Fruit fly (Drosophila melanogaster) whole organism, embryonic: ENCODE measurements around the gene CG43407.

Experiments
- CG12219 ChIP-seq: fragments of 200-800 bp; sonication (Bioruptor generic); optimal IDR thresholded peaks from 3 replicates; lab custom pipeline; 2018; ENCODE audit warnings: missing biosample characterization, mild to moderate bottlenecking, missing genetic modification characterization
- CG12769 ChIP-seq: fragments of 200-800 bp; sonication (Bioruptor generic); optimal IDR thresholded peaks from 2 replicates; lab custom pipeline; 2019; ENCODE audit warnings: missing biosample characterization, mild to moderate bottlenecking, missing genetic modification characterization, moderate library complexity
- CG12942 ChIP-seq: fragments of 200-800 bp; sonication (Bioruptor generic); optimal IDR thresholded peaks from 3 replicates; lab custom pipeline; 2016; ENCODE audit warnings: missing biosample characterization, missing genetic modification characterization
- CG13424 ChIP-seq: fragments of 200-800 bp; sonication (Bioruptor generic); optimal IDR thresholded peaks from 2 replicates; lab custom pipeline; 2019; ENCODE audit warnings: missing biosample characterization, mild to moderate bottlenecking, missing genetic modification characterization, moderate library complexity
- CG15011 ChIP-seq: fragments of 200-800 bp; sonication (Bioruptor generic); optimal IDR thresholded peaks from 3 replicates; lab custom pipeline; 2018; ENCODE audit warnings: missing biosample characterization, mild to moderate bottlenecking, missing genetic modification characterization
- CG1647 ChIP-seq: fragments of 200-800 bp; sonication (Bioruptor generic); optimal IDR thresholded peaks from 3 replicates; lab custom pipeline; 2016; ENCODE audit warnings: missing biosample characterization, missing genetic modification characterization
- CG16863 ChIP-seq: fragments of 200-800 bp; sonication (Bioruptor generic); optimal IDR thresholded peaks from 3 replicates; lab custom pipeline; 2016; ENCODE audit warnings: missing biosample characterization, missing genetic modification characterization
- CG17359 ChIP-seq: fragments of 200-800 bp; sonication (Bioruptor generic); optimal IDR thresholded peaks from 3 replicates; lab custom pipeline; 2018; ENCODE audit warnings: missing biosample characterization, mild to moderate bottlenecking, missing genetic modification characterization, moderate library complexity
- CG18764 ChIP-seq: fragments of 200-800 bp; sonication (Bioruptor generic); optimal IDR thresholded peaks from 3 replicates; lab custom pipeline; 2016; ENCODE audit warnings: missing biosample characterization, missing genetic modification characterization
- CG2199 ChIP-seq: fragments of 200-800 bp; sonication (Bioruptor generic); IDR thresholded peaks from 3 replicates; pipeline ENCODE4 v1.3.6; 2022; ENCODE audit warnings: missing biosample characterization, missing genetic modification characterization
- CG30020 ChIP-seq: fragments of 200-800 bp; optimal IDR thresholded peaks from 2 replicates; lab custom pipeline; 2019; ENCODE audit warnings: missing biosample characterization, mild to moderate bottlenecking, missing genetic modification characterization, moderate library complexity
- CG30403 ChIP-seq: fragments of 200-800 bp; sonication (Bioruptor generic); optimal IDR thresholded peaks from 3 replicates; lab custom pipeline; 2016; ENCODE audit warnings: missing biosample characterization, missing genetic modification characterization
- CG31441 ChIP-seq: fragments of 200-800 bp; sonication (Bioruptor generic); IDR thresholded peaks from 2 replicates; pipeline ENCODE4 v1.3.6; 2022; ENCODE audit warnings: missing biosample characterization, missing genetic modification characterization
- CG32532 ChIP-seq: fragments of 200-800 bp; sonication (Bioruptor generic); IDR thresholded peaks from 2 replicates; pipeline ENCODE4 v1.3.6; 2022; ENCODE audit warnings: missing biosample characterization, missing genetic modification characterization
- CG34224 ChIP-seq: fragments of 200-800 bp; sonication (Bioruptor generic); IDR thresholded peaks from 3 replicates; pipeline ENCODE4 v1.3.6; 2022; ENCODE audit warnings: missing biosample characterization, missing genetic modification characterization; ENCODE audit not compliant: partially characterized antibody
- CG3847 ChIP-seq: fragments of 200-800 bp; sonication (Bioruptor generic); IDR thresholded peaks from 2 replicates; pipeline ENCODE4 v1.3.6; 2022; ENCODE audit warnings: missing biosample characterization, missing genetic modification characterization
- CG4424 ChIP-seq: fragments of 200-800 bp; sonication (Bioruptor generic); optimal IDR thresholded peaks from 3 replicates; lab custom pipeline; 2016; ENCODE audit warnings: missing biosample characterization, missing genetic modification characterization
- CG6175 ChIP-seq: fragments of 200-800 bp; sonication (Bioruptor generic); IDR thresholded peaks from 3 replicates; pipeline ENCODE4 v1.3.6; 2022; ENCODE audit warnings: missing biosample characterization, missing genetic modification characterization
- CG6813 ChIP-seq: fragments of 200-800 bp; sonication (Bioruptor generic); optimal IDR thresholded peaks from 2 replicates; lab custom pipeline; 2017; ENCODE audit warnings: missing biosample characterization, missing genetic modification characterization, mild to moderate bottlenecking, moderate library complexity, missing genetic modification reagents
- CG8281 ChIP-seq: fragments of 200-800 bp; sonication (Bioruptor generic); optimal IDR thresholded peaks from 2 replicates; lab custom pipeline; 2018; ENCODE audit warnings: missing biosample characterization, mild to moderate bottlenecking, missing genetic modification characterization, moderate library complexity
- CG8924 ChIP-seq: fragments of 200-800 bp; optimal IDR thresholded peaks from 3 replicates; lab custom pipeline; 2019; ENCODE audit warnings: missing biosample characterization, mild to moderate bottlenecking, missing genetic modification characterization, moderate library complexity
- D19A ChIP-seq: fragments of 200-800 bp; optimal IDR thresholded peaks from 3 replicates; lab custom pipeline; 2019; ENCODE audit warnings: missing biosample characterization, mild to moderate bottlenecking, missing genetic modification characterization, moderate library complexity
- Dip3 ChIP-seq: fragments of 200-800 bp; sonication (Bioruptor generic); optimal IDR thresholded peaks from 3 replicates; lab custom pipeline; 2016; ENCODE audit warnings: missing biosample characterization, missing genetic modification characterization
- E2f2 ChIP-seq: fragments of 200-800 bp; sonication (Bioruptor generic); IDR thresholded peaks from 2 replicates; pipeline ENCODE4 v1.3.6; 2022; ENCODE audit warnings: missing biosample characterization, missing genetic modification characterization
- HHEX ChIP-seq: fragments of 200-800 bp; sonication (Bioruptor generic); optimal IDR thresholded peaks from 3 replicates; lab custom pipeline; 2017; ENCODE audit warnings: missing biosample characterization, mild to moderate bottlenecking, missing genetic modification characterization, missing genetic modification reagents
- Hmr ChIP-seq: fragments of 200-800 bp; sonication (Bioruptor generic); optimal IDR thresholded peaks from 3 replicates; lab custom pipeline; 2017; ENCODE audit warnings: mild to moderate bottlenecking, missing biosample characterization, missing genetic modification reagents, missing genetic modification characterization
- Hr3 ChIP-seq: fragments of 200-800 bp; sonication (Bioruptor generic); optimal IDR thresholded peaks from 3 replicates; lab custom pipeline; 2016; ENCODE audit warnings: missing biosample characterization, missing genetic modification characterization
- Nf-YA ChIP-seq: fragments of 200-800 bp; sonication (Bioruptor generic); IDR thresholded peaks from 2 replicates; pipeline ENCODE4 v1.3.6; 2022; ENCODE audit warnings: missing biosample characterization, missing genetic modification characterization
- PHDP ChIP-seq: fragments of 200-800 bp; sonication (Bioruptor generic); optimal IDR thresholded peaks from 3 replicates; lab custom pipeline; 2018; ENCODE audit warnings: missing biosample characterization, mild to moderate bottlenecking, missing genetic modification characterization, moderate library complexity
- Rx ChIP-seq: fragments of 200-800 bp; sonication (Bioruptor generic); IDR thresholded peaks from 2 replicates; pipeline ENCODE4 v1.3.6; 2022; ENCODE audit warnings: missing biosample characterization, missing genetic modification characterization
- Tbp ChIP-seq: fragments of >200 bp; optimal IDR thresholded peaks from 2 replicates; lab custom pipeline; 2018; ENCODE audit warnings: missing biosample characterization, missing genetic modification characterization
- ato ChIP-seq: fragments of 200-800 bp; sonication (Bioruptor generic); IDR thresholded peaks from 2 replicates; pipeline ENCODE4 v1.3.6; 2022; ENCODE audit warnings: missing biosample characterization, missing genetic modification characterization; ENCODE audit not compliant: partially characterized antibody
- btn ChIP-seq: fragments of 200-800 bp; sonication (Bioruptor generic); optimal IDR thresholded peaks from 2 replicates; lab custom pipeline; 2016; ENCODE audit warnings: missing biosample characterization, missing genetic modification characterization
- caup ChIP-seq: fragments of 200-800 bp; sonication (Bioruptor generic); optimal IDR thresholded peaks from 3 replicates; lab custom pipeline; 2017; ENCODE audit warnings: missing biosample characterization, mild to moderate bottlenecking, missing genetic modification characterization, moderate library complexity; ENCODE audit not compliant: severe bottlenecking
- crol ChIP-seq: fragments of 200-800 bp; sonication (Bioruptor generic); IDR thresholded peaks from 2 replicates; pipeline ENCODE4 v1.3.6; 2022; ENCODE audit warnings: missing biosample characterization, missing genetic modification characterization
- cwo ChIP-seq: fragments of 200-800 bp; sonication (Bioruptor generic); optimal IDR thresholded peaks from 3 replicates; lab custom pipeline; 2017; ENCODE audit warnings: missing biosample characterization, missing genetic modification characterization, mild to moderate bottlenecking, moderate library complexity, missing genetic modification reagents
- gem ChIP-seq: fragments of 200-800 bp; sonication (Bioruptor generic); optimal IDR thresholded peaks from 2 replicates; lab custom pipeline; 2019; ENCODE audit warnings: missing biosample characterization, mild to moderate bottlenecking, missing genetic modification characterization, moderate library complexity
- grn ChIP-seq: fragments of 200-800 bp; sonication (Bioruptor generic); optimal IDR thresholded peaks from 3 replicates; lab custom pipeline; 2017; ENCODE audit warnings: missing biosample characterization, missing genetic modification characterization
- hb ChIP-seq: fragments of 200-800 bp; sonication (Bioruptor generic); IDR thresholded peaks from 3 replicates; pipeline ENCODE4 v1.3.6; 2022; ENCODE audit warnings: missing biosample characterization, missing genetic modification characterization; ENCODE audit not compliant: partially characterized antibody
- lov ChIP-seq, 2 experiments: fragments of 200-800 bp in 1 of 2; fragments of >200 bp in 1 of 2; sonication (Bioruptor generic) in 1 of 2; IDR thresholded peaks in 1 of 2; optimal IDR thresholded peaks in 1 of 2; 2 replicates in 1 of 2; 3 replicates in 1 of 2; pipeline versions ENCODE4 v1.3.6 to Lab custom; 2017 to 2022; ENCODE audit warnings: missing biosample characterization in 1 of 2, missing genetic modification characterization in 1 of 2
- mirr ChIP-seq: fragments of 200-800 bp; sonication (Bioruptor generic); optimal IDR thresholded peaks from 3 replicates; lab custom pipeline; 2018; ENCODE audit warnings: missing biosample characterization, mild to moderate bottlenecking, missing genetic modification characterization
- nom ChIP-seq: fragments of 200-800 bp; sonication (Bioruptor generic); optimal IDR thresholded peaks from 2 replicates; lab custom pipeline; 2017; ENCODE audit warnings: missing biosample characterization, missing genetic modification characterization, mild to moderate bottlenecking, moderate library complexity, missing genetic modification reagents
- ranshi ChIP-seq: fragments of 200-800 bp; sonication (Bioruptor generic); IDR thresholded peaks from 2 replicates; pipeline ENCODE4 v1.3.6; 2022; ENCODE audit warnings: missing biosample characterization, missing genetic modification characterization
- sc ChIP-seq, 3 experiments: fragments of >200 bp in 2 of 3; fragments of 200-800 bp in 1 of 3; sonication (Bioruptor generic) in 1 of 3; optimal IDR thresholded peaks; 2 replicates in 2 of 3; 3 replicates in 1 of 3; lab custom pipeline; 2017; ENCODE audit warnings: mild to moderate bottlenecking in 1 of 3, missing biosample characterization in 1 of 3, missing genetic modification characterization in 1 of 3, missing genetic modification reagents in 1 of 3
- sd ChIP-seq: fragments of 200-800 bp; sonication (Bioruptor generic); optimal IDR thresholded peaks from 3 replicates; lab custom pipeline; 2018; ENCODE audit warnings: missing biosample characterization, mild to moderate bottlenecking, missing genetic modification characterization, moderate library complexity
- wor ChIP-seq: fragments of 200-800 bp; sonication (Bioruptor generic); IDR thresholded peaks from 2 replicates; pipeline ENCODE4 v1.3.6; 2022; ENCODE audit warnings: missing biosample characterization, missing genetic modification characterization
- z ChIP-seq: fragments of 200-800 bp; sonication (Bioruptor generic); IDR thresholded peaks from 3 replicates; pipeline ENCODE4 v1.3.6; 2022; ENCODE audit warnings: missing biosample characterization, missing genetic modification characterization

Gene CG43407

dm6 chr3L:19072177-19072603 is 19.0 kb upstream of the CG43407 start (continued):
- TF ChIP-seq nom (GFP tag; lab: Kevin White, UChicago) (peak; percentile 93), CG12219 (peak; percentile 13), CG32532 (peak; percentile 55; the same call in 1 of the 2 replicates), crol (GFP tag; lab: Robert Waterston, UW) (peak; percentile 90), Hmr (peak; percentile 69), grn (peak; percentile 28), hb (GFP tag; lab: Robert Waterston, UW) (no peak), z (GFP tag; lab: Robert Waterston, UW) (0 out of 3 replicates have a peak, but pooled peaks have one; percentile 6), CG18764 (GFP tag; lab: Kevin White, UChicago) (no peak), ranshi (GFP tag; lab: Robert Waterston, UW) (peak; percentile 46; the same call in 1 of the 2 replicates), CG6175 (GFP tag; lab: Robert Waterston, UW) (peak; percentile 76; the same call in 1 of the 3 replicates), HHEX (GFP tag; lab: Kevin White, UChicago) (peak; percentile 23)

DNA sequence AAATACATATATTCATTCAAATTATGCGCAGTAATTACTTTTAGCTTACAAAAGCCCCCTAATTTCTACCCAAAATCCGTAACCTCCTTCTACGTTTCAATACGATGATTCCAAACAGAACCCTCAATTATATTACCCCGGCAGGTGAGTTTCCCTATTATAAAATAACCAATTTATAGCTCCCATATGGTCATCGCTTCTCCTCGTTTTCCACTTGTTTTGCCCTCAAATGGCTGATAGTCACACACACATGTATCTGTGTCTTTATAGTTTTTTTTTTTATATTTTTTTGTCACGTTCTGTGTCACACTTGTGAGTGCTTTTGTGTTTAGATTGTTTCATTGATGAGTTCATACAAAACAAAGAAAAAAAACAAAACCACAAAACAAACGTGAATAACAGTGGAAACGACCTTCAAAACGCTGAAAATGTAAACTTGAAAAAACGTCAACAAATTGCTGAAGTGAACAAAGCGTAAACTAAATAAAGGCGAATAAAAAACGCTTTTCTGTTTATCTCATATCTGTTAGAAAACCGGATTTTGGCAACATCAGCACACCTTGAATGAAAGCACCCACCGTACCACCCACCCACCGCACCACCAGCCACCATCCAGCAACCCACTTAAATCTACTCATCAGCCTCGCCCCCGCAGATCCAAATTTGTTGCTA is 18.1 kb upstream of the CG43407 start:
- peak; percentile 45 for TF ChIP-seq caup (GFP tag; lab: Kevin White, UChicago)
- TF ChIP-seq Tbp (GFP tag; lab: Kevin White, UChicago), result no peak
- TF ChIP-seq CG17359 (tag; lab: Kevin White, UChicago), result peak; percentile 15
- TF ChIP-seq CG16863 (GFP tag; lab: Kevin White, UChicago), result no peak
- peak; percentile 71 for TF ChIP-seq CG12769 (tag; lab: Kevin White, UChicago)
- peak; percentile 80 for TF ChIP-seq sd (tag; lab: Kevin White, UChicago)
- no peak for TF ChIP-seq ato (GFP tag; lab: Robert Waterston, UW)
- TF ChIP-seq CG13424 (tag; lab: Kevin White, UChicago), result peak; percentile 14
- no peak for TF ChIP-seq Hr3
- TF ChIP-seq E2f2, result no peak
- TF ChIP-seq lov (optimal IDR thresholded peaks at IDR 0.05; lab: Kevin White, UChicago), result no peak
- TF ChIP-seq lov (GFP tag; IDR thresholded peaks at IDR 0.05; lab: Robert Waterston, UW), result no peak
- TF ChIP-seq gem (tag; lab: Kevin White, UChicago), result peak; percentile 45
- no peak for TF ChIP-seq btn (GFP tag; lab: Kevin White, UChicago)
- no peak for TF ChIP-seq Rx (GFP tag; lab: Robert Waterston, UW)
- no peak for TF ChIP-seq CG3847
- peak; percentile 17 for TF ChIP-seq CG30403 (GFP tag; lab: Kevin White, UChicago)
- no peak for TF ChIP-seq wor
- TF ChIP-seq sc (optimal IDR thresholded peaks at IDR 0.05; lab: Kevin White, UChicago), result no peak
- TF ChIP-seq sc (GFP tag; optimal IDR thresholded peaks at IDR 0.05; lab: Kevin White, UChicago), result no peak
- TF ChIP-seq PHDP (tag; lab: Kevin White, UChicago), result no peak
- TF ChIP-seq CG12942 (GFP tag; lab: Kevin White, UChicago), result no peak
- TF ChIP-seq CG30020 (tag; lab: Kevin White, UChicago), result no peak
- 0 out of 3 replicates have a peak, but pooled peaks have one; percentile 18 for TF ChIP-seq CG2199
- peak; percentile 34 for TF ChIP-seq mirr (GFP tag; lab: Kevin White, UChicago)
- TF ChIP-seq CG31441 (GFP tag; lab: Robert Waterston, UW), result 0 out of 2 replicates have a peak, but pooled peaks have one; percentile 22
- no peak for TF ChIP-seq CG8924 (tag; lab: Kevin White, UChicago)
- peak; percentile 25 for TF ChIP-seq CG6813 (GFP tag; lab: Kevin White, UChicago)
- TF ChIP-seq D19A, result no peak
- no peak for TF ChIP-seq CG1647 (GFP tag; lab: Kevin White, UChicago)
- 0 out of 2 replicates have a peak, but pooled peaks have one; percentile 30 for TF ChIP-seq Nf-YA (GFP tag; lab: Robert Waterston, UW)
- no peak for TF ChIP-seq CG15011 (GFP tag; lab: Kevin White, UChicago)
- TF ChIP-seq cwo, result peak; percentile 94
- peak; percentile 20 for TF ChIP-seq CG4424 (GFP tag; lab: Kevin White, UChicago)
- peak; percentile 54 for TF ChIP-seq CG8281
- no peak for TF ChIP-seq Dip3 (GFP tag; lab: Kevin White, UChicago)
- no peak for TF ChIP-seq CG34224
